Fruit fly (Drosophila melanogaster): Measurements from ENCODE around the gene CG9915.

CG9915 gene

DNA sequence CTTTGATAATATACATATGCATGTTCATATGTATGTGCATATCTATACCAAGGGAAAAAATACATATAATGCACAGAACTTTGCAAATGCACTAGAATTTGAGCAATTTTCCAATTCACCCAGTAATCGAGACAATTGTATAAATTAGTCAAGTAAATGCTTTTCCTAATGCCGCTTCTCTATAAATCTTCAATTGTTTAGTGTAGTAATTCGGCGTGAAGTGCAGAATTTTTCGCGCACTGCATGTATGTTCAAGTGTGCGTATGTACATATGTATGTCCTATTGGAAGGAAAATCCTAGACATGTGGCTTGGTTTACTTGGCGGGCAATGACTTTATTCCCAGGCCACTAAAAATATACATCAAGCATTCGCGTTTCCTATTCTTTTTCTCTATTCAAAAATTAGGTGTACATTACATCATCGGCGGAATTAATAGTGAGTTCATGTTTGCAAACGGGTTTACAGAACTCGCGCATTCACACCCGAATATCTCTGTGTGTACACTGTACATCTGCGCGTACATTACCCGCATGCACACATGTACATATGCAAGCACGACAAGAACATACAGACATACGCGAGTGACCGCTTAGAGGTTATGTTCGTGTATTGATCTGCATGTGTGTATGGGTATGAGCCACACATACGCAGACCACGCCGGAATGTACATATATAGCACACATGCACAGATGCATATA lies 6.1 kb upstream of the CG9915 start (continued):
- TF ChIP-seq so (GFP tag; IDR thresholded peaks at IDR 0.05): no peak
- peak; percentile 71 for TF ChIP-seq dm (GFP tag; optimal IDR thresholded peaks at IDR 0.05)
- no peak for TF ChIP-seq B-H1 (GFP tag; IDR thresholded peaks at IDR 0.05)
- TF ChIP-seq CG30403 (GFP tag; optimal IDR thresholded peaks at IDR 0.05): peak; percentile 1
- no peak for TF ChIP-seq CG4730 (GFP tag; IDR thresholded peaks at IDR 0.05)
- TF ChIP-seq Elba2 (GFP tag; optimal IDR thresholded peaks at IDR 0.05): peak; percentile 75
- no peak for TF ChIP-seq ranshi (GFP tag; IDR thresholded peaks at IDR 0.05)
- TF ChIP-seq vvl (GFP tag; IDR thresholded peaks at IDR 0.05): no peak
- TF ChIP-seq Sox100B (GFP tag; optimal IDR thresholded peaks at IDR 0.05): no peak
- no peak for TF ChIP-seq CG1024 (GFP tag; IDR thresholded peaks at IDR 0.05)
- TF ChIP-seq CG3995 (GFP tag; optimal IDR thresholded peaks at IDR 0.05): no peak
- peak; percentile 34 for TF ChIP-seq nmo (GFP tag; optimal IDR thresholded peaks at IDR 0.05)
- TF ChIP-seq Taf1 (GFP tag; IDR thresholded peaks at IDR 0.05): no peak
- no peak for TF ChIP-seq CG18262 (tag; optimal IDR thresholded peaks at IDR 0.05)
- TF ChIP-seq bsh (GFP tag; optimal IDR thresholded peaks at IDR 0.05): peak in 1 of 2 experiments; percentile 41
- TF ChIP-seq MESR4 (GFP tag; optimal IDR thresholded peaks at IDR 0.05): peak; percentile 50
- TF ChIP-seq prd (optimal IDR thresholded peaks at IDR 0.05): no peak
- no peak for TF ChIP-seq prd (GFP tag; IDR thresholded peaks at IDR 0.05)
- TF ChIP-seq sd (tag; optimal IDR thresholded peaks at IDR 0.05): peak; percentile 96
- TF ChIP-seq CG10565 (GFP tag; optimal IDR thresholded peaks at IDR 0.05): no peak
- TF ChIP-seq CG2678 (tag; optimal IDR thresholded peaks at IDR 0.05): no peak
- TF ChIP-seq Ets65A (GFP tag): no peak
- peak; percentile 88 for TF ChIP-seq CG15479 (GFP tag; optimal IDR thresholded peaks at IDR 0.05)
- peak in 1 of 2 experiments; percentile 86 for TF ChIP-seq Pdp1 (GFP tag; optimal IDR thresholded peaks at IDR 0.05)
- TF ChIP-seq CG30020 (tag; optimal IDR thresholded peaks at IDR 0.05): peak; percentile 79
- TF ChIP-seq br (optimal IDR thresholded peaks at IDR 0.05): no peak
- no peak for TF ChIP-seq ewg (GFP tag; optimal IDR thresholded peaks at IDR 0.05)
- TF ChIP-seq CG13894 (tag; optimal IDR thresholded peaks at IDR 0.05): peak; percentile 34
- TF ChIP-seq CG15269 (tag; optimal IDR thresholded peaks at IDR 0.05): no peak
- no peak for TF ChIP-seq E2f1 (GFP tag; IDR thresholded peaks at IDR 0.05)
- TF ChIP-seq CG1792 (GFP tag; optimal IDR thresholded peaks at IDR 0.05): no peak
- no peak for TF ChIP-seq CG17802 (tag; optimal IDR thresholded peaks at IDR 0.05)
- TF ChIP-seq pho (GFP tag; optimal IDR thresholded peaks at IDR 0.05): no peak
- peak; percentile 34 for TF ChIP-seq HmgZ (tag; optimal IDR thresholded peaks at IDR 0.05)
- no peak for TF ChIP-seq sqz (GFP tag; optimal IDR thresholded peaks at IDR 0.05)
- no peak for TF ChIP-seq CG8290 (GFP tag; optimal IDR thresholded peaks at IDR 0.05)
- TF ChIP-seq CG8290 (tag; optimal IDR thresholded peaks at IDR 0.05): peak in 1 of 2 experiments; percentile 54
- no peak for TF ChIP-seq ase (GFP tag; IDR thresholded peaks at IDR 0.05)
- no peak for TF ChIP-seq yki (optimal IDR thresholded peaks at IDR 0.05)
- TF ChIP-seq NK7.1 (GFP tag; optimal IDR thresholded peaks at IDR 0.05): no peak
- no peak for TF ChIP-seq Meics (GFP tag; optimal IDR thresholded peaks at IDR 0.05)
- TF ChIP-seq unc-4 (GFP tag; IDR thresholded peaks at IDR 0.05; ENCODE audit: partially characterized antibody): no peak
- peak; percentile 68 for TF ChIP-seq zf30C (GFP tag; optimal IDR thresholded peaks at IDR 0.05)
- no peak for TF ChIP-seq CG3726 (GFP tag; IDR thresholded peaks at IDR 0.05)
- peak; percentile 9 for TF ChIP-seq Side (GFP tag; optimal IDR thresholded peaks at IDR 0.05)
- no peak for TF ChIP-seq emc (GFP tag; optimal IDR thresholded peaks at IDR 0.05)
- peak; percentile 78 for TF ChIP-seq onecut (GFP tag; IDR thresholded peaks at IDR 0.05)
- TF ChIP-seq Nf-YC (tag; optimal IDR thresholded peaks at IDR 0.05): peak; percentile 45
- no peak for TF ChIP-seq p53 (GFP tag; optimal IDR thresholded peaks at IDR 0.05)
- no peak for TF ChIP-seq pb (GFP tag; optimal IDR thresholded peaks at IDR 0.05)
- peak; percentile 51 for TF ChIP-seq Med (GFP tag)
- no peak for TF ChIP-seq Optix (GFP tag; IDR thresholded peaks at IDR 0.05)

Measured in whole organism, embryonic.